Fruit fly (Drosophila melanogaster): ENCODE results near the gene Nrt.

Nrt gene

DNA sequence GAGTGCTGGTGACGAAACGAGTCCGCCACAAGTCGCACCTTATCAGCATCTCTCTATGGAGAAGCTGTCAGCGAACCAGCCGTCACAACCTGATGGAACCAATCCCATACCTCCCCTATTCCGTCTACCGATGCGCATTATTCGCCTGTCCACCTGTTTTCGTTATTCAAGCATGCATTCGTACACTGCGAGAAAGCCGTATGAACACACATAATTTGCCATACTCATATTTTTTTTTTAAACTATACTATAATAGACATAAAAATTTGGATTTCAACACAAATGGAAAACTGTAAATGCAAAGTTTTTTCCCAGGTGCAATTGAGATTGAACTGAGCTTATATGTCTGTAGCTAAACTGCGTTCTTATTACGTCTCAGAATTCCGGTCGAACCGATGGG, 30.7 kb downstream of the Nrt start (continued):
- TF ChIP-seq HLH4C (GFP tag; IDR thresholded peaks at IDR 0.05; ENCODE audit: partially characterized antibody): no peak
- TF ChIP-seq CG9797 (GFP tag; optimal IDR thresholded peaks at IDR 0.05): no peak
- no peak for TF ChIP-seq CG9727 (GFP tag; optimal IDR thresholded peaks at IDR 0.05)
- peak; percentile 76 for TF ChIP-seq Med (GFP tag)
- no peak for TF ChIP-seq crp (GFP tag; optimal IDR thresholded peaks at IDR 0.05)
- peak; percentile 5 for TF ChIP-seq CG17359 (tag; optimal IDR thresholded peaks at IDR 0.05)
- no peak for TF ChIP-seq CG31365 (tag; optimal IDR thresholded peaks at IDR 0.05)
- peak; percentile 35 for TF ChIP-seq CG5180 (GFP tag; optimal IDR thresholded peaks at IDR 0.05)
- peak; percentile 8 for TF ChIP-seq CG2120 (GFP tag; optimal IDR thresholded peaks at IDR 0.05)
- TF ChIP-seq sens (GFP tag): peak; percentile 52
- no peak for TF ChIP-seq CG12769 (tag; optimal IDR thresholded peaks at IDR 0.05)
- no peak for TF ChIP-seq sna (GFP tag; IDR thresholded peaks at IDR 0.05; ENCODE audit: partially characterized antibody)
- TF ChIP-seq MBD-R2 (GFP tag; IDR thresholded peaks at IDR 0.05): no peak
- no peak for TF ChIP-seq inv (GFP tag; IDR thresholded peaks at IDR 0.05; ENCODE audit: partially characterized antibody)
- no peak for TF ChIP-seq eve (GFP tag; optimal IDR thresholded peaks at IDR 0.05)
- no peak for TF ChIP-seq CG8359 (GFP tag; optimal IDR thresholded peaks at IDR 0.05; ENCODE audit: borderline replicate concordance)
- TF ChIP-seq gfzf (GFP tag; optimal IDR thresholded peaks at IDR 0.05): no peak
- TF ChIP-seq Sin3A (optimal IDR thresholded peaks at IDR 0.05): no peak
- TF ChIP-seq CG12942 (GFP tag; optimal IDR thresholded peaks at IDR 0.05): no peak
- no peak for TF ChIP-seq Xrp1 (GFP tag; IDR thresholded peaks at IDR 0.05)
- peak; percentile 73 for TF ChIP-seq corto (GFP tag; optimal IDR thresholded peaks at IDR 0.05)
- TF ChIP-seq row (GFP tag; IDR thresholded peaks at IDR 0.05): 0 out of 3 replicates have a peak, but pooled peaks have one; percentile 35
- no peak for TF ChIP-seq CG6175 (GFP tag; IDR thresholded peaks at IDR 0.05)
- no peak for TF ChIP-seq exex (tag; optimal IDR thresholded peaks at IDR 0.05)
- no peak for TF ChIP-seq tll (GFP tag; optimal IDR thresholded peaks at IDR 0.05)
- TF ChIP-seq hbn (GFP tag; IDR thresholded peaks at IDR 0.05; ENCODE audit: partially characterized antibody): no peak
- TF ChIP-seq Atf-2 (GFP tag; optimal IDR thresholded peaks at IDR 0.05): no peak
- no peak for TF ChIP-seq NC2β (GFP tag; optimal IDR thresholded peaks at IDR 0.05)
- peak; percentile 40 for TF ChIP-seq nom (GFP tag; optimal IDR thresholded peaks at IDR 0.05)
- no peak for TF ChIP-seq CG7745 (tag; optimal IDR thresholded peaks at IDR 0.05)
- no peak for TF ChIP-seq CG42726 (GFP tag; IDR thresholded peaks at IDR 0.05; ENCODE audit: partially characterized antibody)
- no peak for TF ChIP-seq CG6272 (GFP tag; IDR thresholded peaks at IDR 0.05)
- peak; percentile 29; the same call in 1 of the 2 replicates for TF ChIP-seq slbo (GFP tag; IDR thresholded peaks at IDR 0.05)
- TF ChIP-seq ind (GFP tag; optimal IDR thresholded peaks at IDR 0.05): no peak
- TF ChIP-seq vvl (GFP tag; IDR thresholded peaks at IDR 0.05): peak; percentile 40
- TF ChIP-seq lbe (GFP tag; optimal IDR thresholded peaks at IDR 0.05): peak; percentile 63
- no peak for TF ChIP-seq CG3838 (GFP tag; optimal IDR thresholded peaks at IDR 0.05)
- TF ChIP-seq Drgx (GFP tag; IDR thresholded peaks at IDR 0.05): peak; percentile 64; the same call in 1 of the 2 replicates
- no peak for TF ChIP-seq YL-1 (GFP tag; optimal IDR thresholded peaks at IDR 0.05)
- no peak for TF ChIP-seq Dip3 (GFP tag; optimal IDR thresholded peaks at IDR 0.05)
- TF ChIP-seq Abd-B (GFP tag; optimal IDR thresholded peaks at IDR 0.05): no peak
- TF ChIP-seq CG10979 (tag; optimal IDR thresholded peaks at IDR 0.05): no peak
- TF ChIP-seq E2f1 (GFP tag; IDR thresholded peaks at IDR 0.05): 0 out of 2 replicates have a peak, but pooled peaks have one; percentile 13
- TF ChIP-seq Sox100B (GFP tag; optimal IDR thresholded peaks at IDR 0.05): no peak
- no peak for TF ChIP-seq CG15073 (GFP tag; optimal IDR thresholded peaks at IDR 0.05)
- TF ChIP-seq sisA (GFP tag; IDR thresholded peaks at IDR 0.05): no peak
- no peak for TF ChIP-seq CG9876 (GFP tag; optimal IDR thresholded peaks at IDR 0.05)
- peak in 1 of 2 experiments; percentile 16 for TF ChIP-seq chif (GFP tag; optimal IDR thresholded peaks at IDR 0.05)
- no peak for TF ChIP-seq hkb (optimal IDR thresholded peaks at IDR 0.05)
- 0 out of 2 replicates have a peak, but pooled peaks have one; percentile 29 for TF ChIP-seq hkb (GFP tag; IDR thresholded peaks at IDR 0.05)
- TF ChIP-seq CG4707 (GFP tag; optimal IDR thresholded peaks at IDR 0.05): no peak

Data from whole organism, embryonic.